Fruit fly (Drosophila melanogaster) whole organism, pupa: ENCODE measurements around the gene CG44869.

Experiments
- CG10348 ChIP-seq: fragments of 200-800 bp; sonication (Bioruptor generic); IDR thresholded peaks from 2 replicates; pipeline ENCODE4 v1.3.6; 2022; ENCODE audit warnings: missing biosample characterization, missing genetic modification characterization
- CG15710 ChIP-seq: fragments of 200-800 bp; sonication (Bioruptor generic); optimal IDR thresholded peaks from 2 replicates; lab custom pipeline; 2018; ENCODE audit warnings: missing biosample characterization, mild to moderate bottlenecking, missing genetic modification characterization, moderate library complexity
- CG17806 ChIP-seq: fragments of 200-800 bp; sonication (Bioruptor generic); optimal IDR thresholded peaks from 2 replicates; lab custom pipeline; 2018; ENCODE audit warnings: missing biosample characterization, mild to moderate bottlenecking, missing genetic modification characterization, moderate library complexity
- CG32121 ChIP-seq: fragments of 200-800 bp; sonication (Bioruptor generic); IDR thresholded peaks from 2 replicates; pipeline ENCODE4 v1.3.6; 2022; ENCODE audit warnings: missing biosample characterization, missing genetic modification characterization
- CG34367 ChIP-seq: fragments of 200-800 bp; sonication (Bioruptor generic); optimal IDR thresholded peaks from 2 replicates; lab custom pipeline; 2018; ENCODE audit warnings: missing biosample characterization, mild to moderate bottlenecking, missing genetic modification characterization
- CG4496 ChIP-seq: fragments of 200-800 bp; sonication (Bioruptor generic); IDR thresholded peaks from 3 replicates; pipeline ENCODE4 v1.3.6; 2022; ENCODE audit warnings: missing biosample characterization, missing genetic modification characterization
- CG8159 ChIP-seq: fragments of 200-800 bp; sonication (Bioruptor generic); optimal IDR thresholded peaks from 3 replicates; lab custom pipeline; 2018; ENCODE audit warnings: missing biosample characterization, mild to moderate bottlenecking, missing genetic modification characterization, moderate library complexity
- CG8301 ChIP-seq: fragments of 200-800 bp; sonication (Bioruptor generic); optimal IDR thresholded peaks from 2 replicates; lab custom pipeline; 2018; ENCODE audit warnings: missing biosample characterization, mild to moderate bottlenecking, missing genetic modification characterization
- D1 ChIP-seq: fragments of 200-800 bp; sonication (Bioruptor generic); optimal IDR thresholded peaks from 2 replicates; lab custom pipeline; 2018; ENCODE audit warnings: missing biosample characterization, mild to moderate bottlenecking, missing genetic modification characterization, moderate library complexity
- EcR ChIP-seq: fragments of 200-800 bp; sonication (Bioruptor generic); optimal IDR thresholded peaks from 3 replicates; lab custom pipeline; 2019; ENCODE audit warnings: missing biosample characterization, missing genetic modification characterization, mild to moderate bottlenecking, moderate library complexity, missing genetic modification reagents
- Pif1A ChIP-seq: fragments of 200-800 bp; sonication (Bioruptor generic); optimal IDR thresholded peaks from 3 replicates; lab custom pipeline; 2016; ENCODE audit warnings: missing biosample characterization, missing genetic modification characterization
- Pif1B ChIP-seq: fragments of 200-800 bp; sonication (Bioruptor generic); optimal IDR thresholded peaks from 3 replicates; lab custom pipeline; 2016; ENCODE audit warnings: missing biosample characterization, missing genetic modification characterization
- Snoo ChIP-seq: fragments of 200-800 bp; sonication (Bioruptor generic); optimal IDR thresholded peaks from 3 replicates; lab custom pipeline; 2017; ENCODE audit warnings: missing biosample characterization, mild to moderate bottlenecking, missing genetic modification characterization, inconsistent platforms

- TF ChIP-seq EcR (GFP tag; lab: Kevin White, UChicago) = no peak
- TF ChIP-seq CG17806 (tag; lab: Kevin White, UChicago) = no peak
- no peak for TF ChIP-seq Pif1A
- TF ChIP-seq CG32121 (GFP tag; lab: Robert Waterston, UW) = no peak
- no peak for TF ChIP-seq CG8159
- TF ChIP-seq D1 (tag; lab: Kevin White, UChicago) = no peak
- no peak for TF ChIP-seq Pif1B
- no peak for TF ChIP-seq Snoo (tag; lab: Kevin White, UChicago)
- no peak for TF ChIP-seq CG15710 (tag; lab: Kevin White, UChicago)
- TF ChIP-seq CG8301 (tag; lab: Kevin White, UChicago) = no peak
- no peak for TF ChIP-seq CG34367 (tag; lab: Kevin White, UChicago)
- no peak for TF ChIP-seq CG10348 (GFP tag; lab: Robert Waterston, UW)
- no peak for TF ChIP-seq CG4496 (GFP tag; lab: Robert Waterston, UW)
Measured at dm6 chr2L:15462998-15463397, 44.8 kb upstream of the CG44869 start.
